Worm (Caenorhabditis elegans) whole organism, L4 larva: ENCODE results near the gene Y48C3A.18.

Experiments used
- R02D3.7 ChIP-seq: fragments of 150-350 bp; sonication (generic microtip); optimal IDR thresholded peaks from 3 replicates; lab custom pipeline; 2014; ENCODE audit warnings: missing biosample characterization, missing genetic modification characterization
- T20F7.1 ChIP-seq: fragments of 200-800 bp; sonication (Bioruptor generic); optimal IDR thresholded peaks from 2 replicates; lab custom pipeline; 2018; ENCODE audit warnings: mild to moderate bottlenecking, missing genetic modification characterization, missing compliant biosample characterization
- aha-1 ChIP-seq: fragments of 150-350 bp; peaks from one replicate; lab custom pipeline; 2014; ENCODE audit warnings: missing biosample characterization, missing genetic modification characterization
- ama-1 ChIP-seq: fragments of 150-350 bp; optimal IDR thresholded peaks from 2 replicates; lab custom pipeline; 2014; ENCODE audit warnings: inconsistent platforms, mixed read lengths
- ceh-28 ChIP-seq: fragments of 150-350 bp; optimal IDR thresholded peaks from 2 replicates; lab custom pipeline; 2014; ENCODE audit warnings: missing biosample characterization, missing genetic modification reagents, missing genetic modification characterization
- ceh-62 ChIP-seq: sonication (generic microtip); optimal IDR thresholded peaks from 2 replicates; lab custom pipeline; 2017; ENCODE audit warnings: missing biosample characterization, missing genetic modification characterization
- ceh-82 ChIP-seq: sonication (generic microtip); optimal IDR thresholded peaks from 2 replicates; lab custom pipeline; 2017; ENCODE audit warnings: missing biosample characterization, missing genetic modification characterization
- daf-19 ChIP-seq: fragments of 200-800 bp; sonication (Bioruptor generic); conservative IDR thresholded peaks from 2 replicates; pipeline ENCODE4 v1.3.6; 2022; ENCODE audit warnings: missing genetic modification characterization, missing compliant biosample characterization
- dpl-1 ChIP-seq: fragments of 150-350 bp; optimal IDR thresholded peaks from 2 replicates; lab custom pipeline; 2014; ENCODE audit warnings: missing biosample characterization, missing genetic modification reagents, missing genetic modification characterization
- egl-43 ChIP-seq: fragments of 200-800 bp; sonication (Bioruptor generic); IDR thresholded peaks from 2 replicates; pipeline ENCODE4 v1.3.6; 2022; ENCODE audit warnings: missing genetic modification reagents, missing genetic modification characterization, missing compliant biosample characterization
- gei-8 ChIP-seq: fragments of 200-800 bp; sonication (Bioruptor generic); optimal IDR thresholded peaks from 2 replicates; lab custom pipeline; 2018; ENCODE audit warnings: mild to moderate bottlenecking, missing genetic modification characterization, missing compliant biosample characterization
- hlh-30 ChIP-seq: sonication (generic microtip); optimal IDR thresholded peaks from 2 replicates; lab custom pipeline; 2017; ENCODE audit warnings: antibody characterized with exemption, mild to moderate bottlenecking, missing genetic modification characterization, missing compliant biosample characterization; ENCODE audit not compliant: insufficient read depth
- lin-38 ChIP-seq: fragments of 200-800 bp; sonication (Bioruptor generic); IDR thresholded peaks from 2 replicates; pipeline ENCODE4 v1.3.6; 2022; ENCODE audit warnings: missing genetic modification reagents, missing genetic modification characterization, missing compliant biosample characterization
- lin-39 ChIP-seq: fragments of 150-350 bp; optimal IDR thresholded peaks from 2 replicates; lab custom pipeline; 2014; ENCODE audit warnings: missing biosample characterization, missing genetic modification reagents, missing genetic modification characterization
- mdl-1 ChIP-seq, 2 experiments: fragments of 150-350 bp in 1 of 2; sonication (generic microtip) in 1 of 2; optimal IDR thresholded peaks; 2 replicates each; lab custom pipeline; 2014 to 2017; ENCODE audit warnings: missing biosample characterization in 2 of 2, missing genetic modification characterization in 2 of 2
- mdt-29 ChIP-seq: fragments of 200-800 bp; sonication (Bioruptor generic); IDR thresholded peaks from 2 replicates; pipeline ENCODE4 v1.3.6; 2022; ENCODE audit warnings: missing genetic modification reagents, missing genetic modification characterization, missing compliant biosample characterization
- nhr-11 ChIP-seq: fragments of 150-350 bp; optimal IDR thresholded peaks from 2 replicates; lab custom pipeline; 2014; ENCODE audit warnings: missing biosample characterization, missing genetic modification characterization
- nhr-111 ChIP-seq: fragments of 200-800 bp; sonication (Bioruptor generic); optimal IDR thresholded peaks from 2 replicates; lab custom pipeline; 2018; ENCODE audit warnings: mild to moderate bottlenecking, missing genetic modification characterization, missing compliant biosample characterization
- nhr-237 ChIP-seq: sonication (generic microtip); optimal IDR thresholded peaks from 2 replicates; lab custom pipeline; 2017; ENCODE audit warnings: missing biosample characterization, missing genetic modification characterization
- nhr-25 ChIP-seq: sonication (generic microtip); optimal IDR thresholded peaks from 2 replicates; lab custom pipeline; 2017; ENCODE audit warnings: missing genetic modification characterization, mild to moderate bottlenecking, missing compliant biosample characterization, antibody characterized with exemption, moderate library complexity, borderline replicate concordance; ENCODE audit not compliant: insufficient read depth
- nhr-41 ChIP-seq: fragments of 200-800 bp; sonication (Bioruptor generic); IDR thresholded peaks from 2 replicates; pipeline ENCODE4 v1.3.6; 2022; ENCODE audit warnings: missing genetic modification reagents, missing genetic modification characterization, missing compliant biosample characterization
- nhr-48 ChIP-seq: sonication (generic microtip); optimal IDR thresholded peaks from 2 replicates; lab custom pipeline; 2016; ENCODE audit warnings: mild to moderate bottlenecking, missing genetic modification characterization, missing compliant biosample characterization
- nhr-77 ChIP-seq: fragments of 150-350 bp; optimal IDR thresholded peaks from 2 replicates; lab custom pipeline; 2014; ENCODE audit warnings: missing biosample characterization, missing genetic modification characterization
- set-16 ChIP-seq: fragments of 200-800 bp; sonication (Bioruptor generic); IDR thresholded peaks from 2 replicates; pipeline ENCODE4 v1.3.6; 2022; ENCODE audit warnings: missing genetic modification reagents, missing genetic modification characterization, missing compliant biosample characterization
- spr-3 ChIP-seq: fragments of 200-800 bp; sonication (Bioruptor generic); optimal IDR thresholded peaks from 2 replicates; lab custom pipeline; 2018; ENCODE audit warnings: mild to moderate bottlenecking, missing genetic modification characterization, missing compliant biosample characterization
- tag-97 ChIP-seq: fragments of 200-800 bp; sonication (Bioruptor generic); IDR thresholded peaks from 2 replicates; pipeline ENCODE4 v1.3.6; 2022; ENCODE audit warnings: missing genetic modification characterization, missing compliant biosample characterization
- unc-39 ChIP-seq: sonication (generic microtip); optimal IDR thresholded peaks from 2 replicates; lab custom pipeline; 2017; ENCODE audit warnings: missing biosample characterization, missing genetic modification characterization
- unc-62 ChIP-seq, 3 experiments: fragments of 150-350 bp in 1 of 3; sonication (generic microtip); optimal IDR thresholded peaks in 2 of 3; peaks in 1 of 3; 1 replicate in 1 of 3; 2 replicates in 2 of 3; lab custom pipeline; 2014 to 2017; ENCODE audit warnings: missing biosample characterization in 3 of 3, missing genetic modification characterization in 3 of 3, missing genetic modification reagents in 3 of 3, missing genotype in 1 of 3
- zfp-2 ChIP-seq: sonication (generic microtip); optimal IDR thresholded peaks from 2 replicates; lab custom pipeline; 2016; ENCODE audit warnings: mild to moderate bottlenecking, missing genetic modification characterization, missing compliant biosample characterization
- ztf-7 ChIP-seq: fragments of 150-350 bp; optimal IDR thresholded peaks from 2 replicates; lab custom pipeline; 2014; ENCODE audit warnings: missing biosample characterization, missing genetic modification characterization

Gene Y48C3A.18

ce11 chrII:13414554-13415057 lies 2.2 kb downstream of the Y48C3A.18 start, which contains the start of gene Y48E1C.1:
TSS of gene Y48E1C.1 (plus strand) at chrII:13415007.
- TF ChIP-seq aha-1 (tag; lab: Kevin White, UChicago) (peak; percentile 92), nhr-11 (no peak)
- TF ChIP-seq, all 104 proteins: peak for 1

- TF ChIP-seq set-16 (GFP tag; lab: Robert Waterston, UW) (peak; percentile 55; the same call in 1 of the 2 replicates), T20F7.1 (no peak)
Observed at ce11 chrII:13416552-13416951, 4.1 kb downstream of the Y48C3A.18 start.

DNA sequence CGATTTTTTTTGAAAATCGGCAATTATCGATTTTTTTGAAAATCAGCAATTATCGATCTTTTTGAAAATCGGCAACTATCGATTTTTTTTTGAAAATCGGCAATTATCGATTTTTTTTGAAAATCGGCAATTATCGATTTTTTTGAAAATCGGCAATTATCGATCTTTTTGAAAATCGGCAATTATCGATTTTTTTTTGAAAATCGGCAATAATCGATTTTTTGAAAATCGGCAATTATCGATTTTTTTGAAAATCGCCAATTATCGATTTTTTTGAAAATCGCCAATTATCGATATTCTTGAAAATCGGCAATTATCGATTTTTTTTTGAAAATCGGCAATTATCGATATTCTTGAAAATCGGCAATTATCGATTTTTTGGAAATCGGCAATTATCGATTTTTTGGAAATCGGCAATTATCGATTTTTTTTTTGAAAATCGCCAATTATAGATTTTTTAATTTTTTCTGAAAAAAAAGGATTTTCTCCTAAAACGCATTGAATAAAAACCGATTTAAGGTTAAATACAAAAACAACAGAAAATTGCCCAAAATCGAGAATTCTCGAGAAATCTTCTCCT lies 5.1 kb downstream of the Y48C3A.18 start:
- no peak for TF ChIP-seq nhr-25
- peak; percentile 97 for TF ChIP-seq ceh-28 (tag; lab: Kevin White, UChicago)
- TF ChIP-seq, all 104 proteins: peak for 1

DNA sequence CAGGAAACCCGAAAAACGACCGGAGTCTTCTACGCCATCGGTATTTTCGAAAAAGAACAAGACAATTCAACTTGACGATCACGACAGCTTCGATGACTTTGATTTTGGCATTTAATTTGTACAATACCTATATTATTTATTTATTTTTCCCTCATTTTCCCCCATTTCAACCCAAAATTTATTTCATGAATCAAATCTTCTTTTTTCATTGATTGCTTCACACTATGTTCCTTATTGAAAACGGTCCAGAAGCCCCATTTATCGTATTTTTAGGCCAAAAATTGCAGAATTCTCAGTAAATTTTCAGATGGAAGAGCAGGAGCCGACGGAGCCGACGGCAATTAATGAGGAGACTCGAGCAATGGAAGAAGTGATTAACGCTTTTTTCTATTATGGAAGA lies 11.8 kb downstream of the Y48C3A.18 start, which contains the start of gene Y48E1C.2:
Gene Y48E1C.2, plus strand, starts transcription at position 301 of the 400 bp plus-strand sequence.
- TF ChIP-seq mdl-1 (tag; optimal IDR thresholded peaks at IDR 0.05; lab: Kevin White, UChicago) (no peak), R02D3.7 (tag; lab: Kevin White, UChicago) (no peak), ceh-82 (tag; lab: Kevin White, UChicago) (no peak), nhr-48 (tag; lab: Kevin White, UChicago) (no peak), lin-39 (no peak), hlh-30 (tag; lab: Kevin White, UChicago) (no peak), lin-38 (no peak), gei-8 (GFP tag; lab: Kevin White, UChicago) (no peak), set-16 (GFP tag; lab: Robert Waterston, UW) (no peak), spr-3 (no peak), egl-43 (GFP tag; lab: Robert Waterston, UW) (no peak), dpl-1 (GFP tag; lab: Kevin White, UChicago) (no peak), unc-62 (GFP tag; optimal IDR thresholded peaks at IDR 0.05 in 1 of 2; lab: Kevin White, UChicago) (no peak), unc-62 (tag; optimal IDR thresholded peaks at IDR 0.05; lab: Kevin White, UChicago) (no peak), nhr-111 (no peak), zfp-2 (no peak), nhr-41 (no peak), ztf-7 (tag; lab: Kevin White, UChicago) (no peak), unc-39 (tag; lab: Kevin White, UChicago) (no peak), tag-97 (no peak)

- peak; percentile 27 for TF ChIP-seq ama-1 (lab: Kevin White, UChicago)
- no peak for TF ChIP-seq mdt-29
Observed at ce11 chrII:13436725-13437124, 24.3 kb downstream of the Y48C3A.18 start, which contains the start of gene Y48E1C.4. TSS of gene Y48E1C.4 (minus strand) at chrII:13436825.

- TF ChIP-seq ceh-62 (tag; lab: Kevin White, UChicago) (no peak), nhr-77 (no peak), daf-19 (GFP tag; lab: Robert Waterston, UW) (no peak)
Observed at ce11 chrII:13444307-13444706, 31.9 kb downstream of the Y48C3A.18 start.

- TF ChIP-seq R02D3.7 (tag; lab: Kevin White, UChicago) (no peak), lin-38 (no peak), nhr-111 (no peak), nhr-237 (tag; lab: Kevin White, UChicago) (no peak), mdl-1 (tag; optimal IDR thresholded peaks at IDR 0.05; lab: Kevin White, UChicago) (no peak)
Observed at ce11 chrII:13446597-13446996, 34.2 kb downstream of the Y48C3A.18 start.
